Fruit fly (Drosophila melanogaster): ENCODE measurements around the gene CG6834.

The CG6834 gene

DNA sequence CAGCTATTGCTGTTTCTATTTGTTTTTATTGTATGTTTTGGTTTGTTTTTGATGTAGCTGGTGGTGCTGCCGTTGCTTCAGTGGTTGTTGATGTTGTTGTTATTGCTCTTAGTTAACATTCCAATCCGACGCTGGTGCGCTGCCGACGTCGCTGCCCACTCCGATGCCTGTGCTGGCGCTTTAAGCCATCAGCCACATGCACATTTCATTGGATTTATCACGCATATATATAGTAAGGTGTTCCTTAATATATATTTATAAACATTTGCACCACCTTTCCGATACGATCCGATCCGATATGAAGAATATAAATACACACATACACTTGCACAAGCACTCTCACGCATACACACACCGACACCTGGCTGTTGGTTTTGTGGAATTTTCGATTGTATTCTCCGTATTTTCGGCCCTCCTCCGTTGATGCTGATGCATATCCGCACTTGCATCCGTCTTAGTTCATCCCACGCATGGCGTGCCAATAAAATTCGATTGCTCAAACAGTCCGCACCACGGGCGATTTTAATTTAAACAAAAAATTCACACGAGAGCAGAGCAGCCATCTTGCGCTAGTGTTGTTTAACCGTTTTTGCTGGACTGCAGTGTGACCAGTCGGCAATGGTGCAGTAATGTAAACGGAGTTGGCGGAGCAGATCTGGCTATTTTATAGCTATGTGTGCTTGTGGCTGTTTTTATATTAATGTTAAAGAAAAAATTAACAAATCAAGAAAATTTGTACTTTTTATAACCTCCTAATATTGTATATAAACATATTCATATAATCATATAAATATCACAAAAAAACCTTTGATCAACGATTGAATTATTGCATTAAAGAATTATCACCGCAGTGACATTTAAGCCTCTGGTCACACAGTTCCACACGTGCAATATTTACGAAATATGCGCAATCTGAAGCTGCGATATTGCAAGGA, 37.6 kb downstream of the CG6834 start, which contains the start of the genes Csk and Elp1 (continued):
- TF ChIP-seq lov (optimal IDR thresholded peaks at IDR 0.05) = no peak
- TF ChIP-seq lov (GFP tag; IDR thresholded peaks at IDR 0.05) = no peak
- TF ChIP-seq hbn (GFP tag; IDR thresholded peaks at IDR 0.05; ENCODE audit: partially characterized antibody) = no peak
- TF ChIP-seq CG1602 (GFP tag; optimal IDR thresholded peaks at IDR 0.05) = peak; percentile 51
- TF ChIP-seq lmd (GFP tag; IDR thresholded peaks at IDR 0.05) = peak; percentile 50; the same call in 1 of the 2 replicates
- no peak for TF ChIP-seq so (GFP tag; IDR thresholded peaks at IDR 0.05)
- TF ChIP-seq CG15073 (GFP tag; optimal IDR thresholded peaks at IDR 0.05) = no peak
- peak; percentile 42 for TF ChIP-seq Elba2 (GFP tag; optimal IDR thresholded peaks at IDR 0.05)
- TF ChIP-seq Trl (optimal IDR thresholded peaks at IDR 0.05) = peak in 1 of 2 experiments; percentile 17
- no peak for TF ChIP-seq Trl (GFP tag; optimal IDR thresholded peaks at IDR 0.05)
- TF ChIP-seq Sox100B (GFP tag; optimal IDR thresholded peaks at IDR 0.05) = peak; percentile 59
- no peak for TF ChIP-seq p53 (GFP tag; optimal IDR thresholded peaks at IDR 0.05)
- TF ChIP-seq ase (GFP tag; IDR thresholded peaks at IDR 0.05) = 0 out of 3 replicates have a peak, but pooled peaks have one; percentile 31
- TF ChIP-seq CG11504 (tag; optimal IDR thresholded peaks at IDR 0.05) = peak; percentile 75
- TF ChIP-seq Poxn (GFP tag; IDR thresholded peaks at IDR 0.05) = no peak
- TF ChIP-seq repo (GFP tag; optimal IDR thresholded peaks at IDR 0.05) = no peak
- peak; percentile 38 for TF ChIP-seq CG18764 (GFP tag; optimal IDR thresholded peaks at IDR 0.05)
- peak; percentile 38 for TF ChIP-seq kay (GFP tag; optimal IDR thresholded peaks at IDR 0.05)
- TF ChIP-seq chm (GFP tag; IDR thresholded peaks at IDR 0.05) = peak; percentile 18; the same call in 1 of the 2 replicates
- no peak for TF ChIP-seq CG34224 (GFP tag; IDR thresholded peaks at IDR 0.05; ENCODE audit: partially characterized antibody)
- no peak for TF ChIP-seq Hmx (GFP tag; optimal IDR thresholded peaks at IDR 0.05)
- TF ChIP-seq D (optimal IDR thresholded peaks at IDR 0.05) = no peak
- no peak for TF ChIP-seq D (GFP tag; optimal IDR thresholded peaks at IDR 0.05)
- TF ChIP-seq sima (GFP tag; optimal IDR thresholded peaks at IDR 0.05) = no peak
- no peak for TF ChIP-seq pan (optimal IDR thresholded peaks at IDR 0.05)
- no peak for TF ChIP-seq pan (GFP tag; optimal IDR thresholded peaks at IDR 0.05 in 1 of 2, IDR thresholded peaks at IDR 0.05 in 1 of 2)
- no peak for TF ChIP-seq CG2129 (GFP tag; IDR thresholded peaks at IDR 0.05; ENCODE audit: partially characterized antibody)
- TF ChIP-seq TFAM (GFP tag; optimal IDR thresholded peaks at IDR 0.05) = no peak
- no peak for TF ChIP-seq Nf-YA (GFP tag; IDR thresholded peaks at IDR 0.05)
- peak; percentile 40 for TF ChIP-seq CG8478 (optimal IDR thresholded peaks at IDR 0.05)
- TF ChIP-seq trem (tag; optimal IDR thresholded peaks at IDR 0.05) = peak; percentile 68
- no peak for TF ChIP-seq toy (GFP tag; IDR thresholded peaks at IDR 0.05)
- no peak for TF ChIP-seq aop (GFP tag; IDR thresholded peaks at IDR 0.05)
- TF ChIP-seq E2f2 (GFP tag; IDR thresholded peaks at IDR 0.05) = peak; percentile 40
- TF ChIP-seq inv (GFP tag; IDR thresholded peaks at IDR 0.05; ENCODE audit: partially characterized antibody) = peak; percentile 37; the same call in 1 of the 2 replicates
- TF ChIP-seq CG2889 (GFP tag; IDR thresholded peaks at IDR 0.05) = no peak
- TF ChIP-seq h (optimal IDR thresholded peaks at IDR 0.05) = no peak
- TF ChIP-seq maf-S (GFP tag; optimal IDR thresholded peaks at IDR 0.05) = no peak
- no peak for TF ChIP-seq CG6813 (GFP tag; optimal IDR thresholded peaks at IDR 0.05)
- TF ChIP-seq ftz-f1 (GFP tag; optimal IDR thresholded peaks at IDR 0.05) = no peak
- peak; percentile 38 for TF ChIP-seq Dp (GFP tag; optimal IDR thresholded peaks at IDR 0.05)
- peak; percentile 52 for TF ChIP-seq HLH3B (GFP tag; IDR thresholded peaks at IDR 0.05)
- TF ChIP-seq CG3407 (GFP tag; optimal IDR thresholded peaks at IDR 0.05) = peak; percentile 17
- TF ChIP-seq CG7963 (GFP tag; IDR thresholded peaks at IDR 0.05; ENCODE audit: partially characterized antibody) = no peak
- peak; percentile 63 for TF ChIP-seq CG18599 (GFP tag; optimal IDR thresholded peaks at IDR 0.05)
- TF ChIP-seq gfzf (GFP tag; optimal IDR thresholded peaks at IDR 0.05) = peak; percentile 82
- TF ChIP-seq Fer1 (GFP tag; optimal IDR thresholded peaks at IDR 0.05) = peak; percentile 60
- TF ChIP-seq jigr1 (GFP tag; IDR thresholded peaks at IDR 0.05) = peak; percentile 24; the same call in 1 of the 3 replicates
- TF ChIP-seq CG6791 (GFP tag; IDR thresholded peaks at IDR 0.05; ENCODE audit: partially characterized antibody) = no peak; the same call in 2 of the 3 replicates
- peak; percentile 21 for TF ChIP-seq CG11723 (GFP tag; optimal IDR thresholded peaks at IDR 0.05)
